Worm (Caenorhabditis elegans) whole organism, late embryonic: ENCODE measurements around the gene pgp-8.

Source experiments
- C38D4.7 ChIP-seq: fragments of 200-800 bp; sonication (Bioruptor generic); optimal IDR thresholded peaks from 2 replicates; lab custom pipeline; 2018; ENCODE audit warnings: mild to moderate bottlenecking, missing genetic modification characterization, moderate library complexity, missing compliant biosample characterization
- ceh-24 ChIP-seq: sonication (generic microtip); optimal IDR thresholded peaks from 2 replicates; lab custom pipeline; 2016; ENCODE audit warnings: mild to moderate bottlenecking, missing genetic modification characterization, missing compliant biosample characterization
- elt-2 ChIP-seq: sonication (generic microtip); optimal IDR thresholded peaks from 2 replicates; lab custom pipeline; 2016; ENCODE audit warnings: missing genetic modification reagents, missing genetic modification characterization, missing compliant biosample characterization
- eyg-1 ChIP-seq: sonication (generic microtip); optimal IDR thresholded peaks from 2 replicates; lab custom pipeline; 2016; ENCODE audit warnings: missing genotype, missing genetic modification characterization, missing compliant biosample characterization
- gmeb-2 ChIP-seq: sonication (generic microtip); optimal IDR thresholded peaks from 2 replicates; lab custom pipeline; 2016; ENCODE audit warnings: missing genetic modification characterization, inconsistent platforms, missing compliant biosample characterization
- hlh-13 ChIP-seq: fragments of 200-800 bp; sonication (Bioruptor generic); optimal IDR thresholded peaks from 2 replicates; lab custom pipeline; 2018; ENCODE audit warnings: mild to moderate bottlenecking, missing genetic modification characterization, missing compliant biosample characterization
- pha-4 ChIP-seq: fragments of 150-350 bp; optimal IDR thresholded peaks from 2 replicates; lab custom pipeline; 2018; ENCODE audit warnings: missing biosample characterization, missing genetic modification reagents, missing genetic modification characterization
- pqm-1 ChIP-seq: sonication (generic microtip); optimal IDR thresholded peaks from 2 replicates; lab custom pipeline; 2016; ENCODE audit warnings: missing genetic modification characterization, missing compliant biosample characterization
- pros-1 ChIP-seq: fragments of 150-350 bp; optimal IDR thresholded peaks from 2 replicates; lab custom pipeline; 2014; ENCODE audit warnings: missing biosample characterization, missing genetic modification reagents, missing genetic modification characterization
- unc-42 ChIP-seq: sonication (generic microtip); optimal IDR thresholded peaks from 2 replicates; lab custom pipeline; 2016; ENCODE audit warnings: missing genotype, missing genetic modification characterization, missing compliant biosample characterization

- peak; percentile 14 for TF ChIP-seq C38D4.7 (GFP tag; lab: Kevin White, UChicago)
- no peak for TF ChIP-seq pros-1 (tag; lab: Kevin White, UChicago)
- TF ChIP-seq pha-4 (tag; lab: Kevin White, UChicago): no peak
- peak; percentile 3 for TF ChIP-seq unc-42 (tag; lab: Kevin White, UChicago)
- no peak for TF ChIP-seq ceh-24
- no peak for TF ChIP-seq hlh-13 (GFP tag; lab: Kevin White, UChicago)
- TF ChIP-seq eyg-1 (tag; lab: Kevin White, UChicago): no peak
- TF ChIP-seq gmeb-2 (tag; lab: Kevin White, UChicago): peak; percentile 14
- TF ChIP-seq pqm-1 (tag; lab: Kevin White, UChicago): no peak
- peak; percentile 41 for TF ChIP-seq elt-2 (tag; lab: Kevin White, UChicago)
Measured at ce11 chrX:10900079-10900724, 36.0 kb upstream of the pgp-8 start, which contains the start of gene suca-1.
